Worm (Caenorhabditis elegans) whole organism, mixed stage, embryonic: ENCODE measurements around the gene F53C11.1.

Experiments used
- M03D4.4 ChIP-seq: sonication (generic microtip); optimal IDR thresholded peaks from 2 replicates; lab custom pipeline; 2017; ENCODE audit warnings: mild to moderate bottlenecking, missing genetic modification characterization, missing compliant biosample characterization
- bed-3 ChIP-seq: fragments of 200-800 bp; sonication (Bioruptor generic); optimal IDR thresholded peaks from 3 replicates; lab custom pipeline; 2018; ENCODE audit warnings: mild to moderate bottlenecking, missing genetic modification characterization, moderate library complexity, missing compliant biosample characterization
- blmp-1 ChIP-seq: fragments of 150-350 bp; optimal IDR thresholded peaks from 2 replicates; lab custom pipeline; 2014; ENCODE audit warnings: missing biosample characterization, missing genetic modification characterization
- ceh-39 ChIP-seq: fragments of 150-350 bp; optimal IDR thresholded peaks from 2 replicates; lab custom pipeline; 2014; ENCODE audit warnings: missing biosample characterization, missing genetic modification characterization
- ceh-43 ChIP-seq: fragments of 200-800 bp; sonication (Bioruptor generic); optimal IDR thresholded peaks from 2 replicates; lab custom pipeline; 2018; ENCODE audit warnings: mild to moderate bottlenecking, missing genetic modification characterization, moderate library complexity, missing compliant biosample characterization
- ceh-83 ChIP-seq: fragments of 200-800 bp; sonication (Bioruptor generic); optimal IDR thresholded peaks from 2 replicates; lab custom pipeline; 2018; ENCODE audit warnings: mild to moderate bottlenecking, missing genetic modification characterization, missing compliant biosample characterization
- ces-1 ChIP-seq: fragments of 150-350 bp; optimal IDR thresholded peaks from 2 replicates; lab custom pipeline; 2014; ENCODE audit warnings: missing biosample characterization, missing genetic modification reagents, missing genetic modification characterization
- cnd-1 ChIP-seq: fragments of 200-800 bp; sonication (Bioruptor generic); optimal IDR thresholded peaks from 2 replicates; lab custom pipeline; 2018; ENCODE audit warnings: mild to moderate bottlenecking, missing genetic modification characterization, missing compliant biosample characterization
- drap-1 ChIP-seq: fragments of 200-800 bp; sonication (Bioruptor generic); optimal IDR thresholded peaks from 3 replicates; lab custom pipeline; 2018; ENCODE audit warnings: mild to moderate bottlenecking, missing genetic modification characterization, missing compliant biosample characterization
- elt-1 ChIP-seq: sonication (generic microtip); optimal IDR thresholded peaks from 2 replicates; lab custom pipeline; 2017; ENCODE audit warnings: missing genetic modification characterization, mild to moderate bottlenecking, missing compliant biosample characterization, antibody characterized with exemption, moderate library complexity, borderline replicate concordance; ENCODE audit not compliant: insufficient read depth
- elt-3 ChIP-seq: fragments of 150-350 bp; optimal IDR thresholded peaks from 2 replicates; lab custom pipeline; 2014; ENCODE audit warnings: missing biosample characterization, missing genetic modification characterization
- flh-1 ChIP-seq: fragments of 200-800 bp; sonication (Bioruptor generic); optimal IDR thresholded peaks from 2 replicates; lab custom pipeline; 2018; ENCODE audit warnings: mild to moderate bottlenecking, missing genetic modification characterization, moderate library complexity, missing compliant biosample characterization
- ham-2 ChIP-seq: fragments of 200-800 bp; sonication (Bioruptor generic); optimal IDR thresholded peaks from 2 replicates; lab custom pipeline; 2018; ENCODE audit warnings: mild to moderate bottlenecking, missing genetic modification characterization, missing compliant biosample characterization
- hlh-1 ChIP-seq: fragments of 150-350 bp; optimal IDR thresholded peaks from 2 replicates; lab custom pipeline; 2014; ENCODE audit warnings: missing biosample characterization, missing genetic modification reagents, missing genetic modification characterization
- lin-13 ChIP-seq: fragments of 150-350 bp; optimal IDR thresholded peaks from 2 replicates; lab custom pipeline; 2014; ENCODE audit warnings: missing biosample characterization, missing genetic modification characterization
- lin-32 ChIP-seq: fragments of 200-800 bp; sonication (Bioruptor generic); optimal IDR thresholded peaks from 2 replicates; lab custom pipeline; 2018; ENCODE audit warnings: mild to moderate bottlenecking, missing genetic modification characterization, missing compliant biosample characterization
- lsy-2 ChIP-seq: fragments of 150-350 bp; optimal IDR thresholded peaks from 2 replicates; lab custom pipeline; 2014; ENCODE audit warnings: missing biosample characterization, missing genetic modification characterization
- mab-5 ChIP-seq: fragments of 150-350 bp; optimal IDR thresholded peaks from 2 replicates; lab custom pipeline; 2014; ENCODE audit warnings: missing biosample characterization, missing genetic modification characterization
- mep-1 ChIP-seq: fragments of 150-350 bp; optimal IDR thresholded peaks from 2 replicates; lab custom pipeline; 2017; ENCODE audit warnings: missing biosample characterization, missing genetic modification reagents, missing genetic modification characterization, inconsistent platforms
- mls-2 ChIP-seq: sonication (generic microtip); optimal IDR thresholded peaks from 2 replicates; lab custom pipeline; 2016; ENCODE audit warnings: mild to moderate bottlenecking, missing genetic modification characterization, moderate library complexity, missing compliant biosample characterization
- nhr-12 ChIP-seq: fragments of 150-350 bp; optimal IDR thresholded peaks from 2 replicates; lab custom pipeline; 2014; ENCODE audit warnings: missing biosample characterization, missing genetic modification characterization
- nhr-2 ChIP-seq: fragments of 150-350 bp; optimal IDR thresholded peaks from 2 replicates; lab custom pipeline; 2014; ENCODE audit warnings: missing biosample characterization, missing genetic modification characterization
- nhr-237 ChIP-seq: fragments of 150-350 bp; optimal IDR thresholded peaks from 2 replicates; lab custom pipeline; 2014; ENCODE audit warnings: missing biosample characterization, missing genetic modification characterization
- nhr-28 ChIP-seq: fragments of 150-350 bp; optimal IDR thresholded peaks from 2 replicates; lab custom pipeline; 2014; ENCODE audit warnings: missing biosample characterization, missing genetic modification characterization
- nhr-76 ChIP-seq: sonication (generic microtip); optimal IDR thresholded peaks from 2 replicates; lab custom pipeline; 2017; ENCODE audit warnings: missing biosample characterization, missing genetic modification characterization
- pha-4 ChIP-seq: fragments of 150-350 bp; optimal IDR thresholded peaks from 2 replicates; lab custom pipeline; 2018; ENCODE audit warnings: missing biosample characterization, missing genetic modification reagents, missing genetic modification characterization
- sem-2 ChIP-seq: fragments of 200-800 bp; sonication (Bioruptor generic); optimal IDR thresholded peaks from 2 replicates; lab custom pipeline; 2018; ENCODE audit warnings: mild to moderate bottlenecking, missing genetic modification characterization, missing compliant biosample characterization
- snpc-4 ChIP-seq: fragments of 150-350 bp; optimal IDR thresholded peaks from 2 replicates; lab custom pipeline; 2014; ENCODE audit warnings: missing biosample characterization, missing genetic modification characterization
- tbx-8 ChIP-seq: fragments of 200-800 bp; sonication (Bioruptor generic); optimal IDR thresholded peaks from 2 replicates; lab custom pipeline; 2018; ENCODE audit warnings: mild to moderate bottlenecking, missing genetic modification characterization, moderate library complexity, missing compliant biosample characterization
- unc-120 ChIP-seq: sonication (generic microtip); optimal IDR thresholded peaks from 2 replicates; lab custom pipeline; 2017; ENCODE audit warnings: missing genetic modification characterization, missing compliant biosample characterization; ENCODE audit not compliant: poor library complexity, severe bottlenecking
- unc-39 ChIP-seq: fragments of 150-350 bp; optimal IDR thresholded peaks from 2 replicates; lab custom pipeline; 2014; ENCODE audit warnings: missing biosample characterization, missing genetic modification characterization
- unc-62 ChIP-seq: fragments of 150-350 bp; optimal IDR thresholded peaks from 2 replicates; lab custom pipeline; 2014; ENCODE audit warnings: missing biosample characterization, missing genetic modification reagents, missing genetic modification characterization
- zip-8 ChIP-seq: fragments of 150-350 bp; optimal IDR thresholded peaks from 2 replicates; lab custom pipeline; 2014; ENCODE audit warnings: missing biosample characterization, missing genetic modification characterization
- ztf-11 ChIP-seq: fragments of 150-350 bp; optimal IDR thresholded peaks from 2 replicates; lab custom pipeline; 2014; ENCODE audit warnings: missing biosample characterization, missing genetic modification characterization

The F53C11.1 gene

DNA sequence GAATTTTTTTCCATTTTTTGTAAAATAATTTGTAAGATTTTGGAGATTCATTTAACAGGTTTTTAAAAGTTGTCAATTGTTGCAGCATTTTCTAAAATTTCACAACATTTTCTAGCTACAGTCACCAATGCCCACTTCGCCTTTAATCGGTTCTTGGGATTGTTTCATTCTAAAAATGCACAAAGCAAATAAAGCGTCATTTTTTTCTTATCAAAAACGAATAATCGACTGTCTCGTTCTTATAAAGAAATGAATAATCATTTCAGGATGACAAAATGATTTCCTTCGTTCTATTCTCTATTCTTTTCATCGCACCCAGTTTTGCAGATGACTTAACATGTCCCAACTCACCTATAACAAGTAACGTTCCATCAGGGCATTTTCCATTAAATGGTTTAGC, at the start of gene F53C11.1:
Gene F53C11.1 (plus strand): TSS at position 268 of the 400 bp plus-strand sequence.
- no peak for TF ChIP-seq nhr-76 (tag; lab: Kevin White, UChicago)
- no peak for TF ChIP-seq ceh-83 (GFP tag; lab: Kevin White, UChicago)
- TF ChIP-seq nhr-12: no peak
- no peak for TF ChIP-seq mab-5 (tag; lab: Kevin White, UChicago)
- no peak for TF ChIP-seq sem-2 (GFP tag; lab: Kevin White, UChicago)
- no peak for TF ChIP-seq unc-62 (GFP tag; lab: Kevin White, UChicago)
- TF ChIP-seq ceh-43: no peak
- no peak for TF ChIP-seq drap-1 (GFP tag; lab: Kevin White, UChicago)
- TF ChIP-seq ztf-11 (tag; lab: Kevin White, UChicago): no peak
- no peak for TF ChIP-seq lin-13 (tag; lab: Kevin White, UChicago)
- no peak for TF ChIP-seq ces-1 (GFP tag; lab: Kevin White, UChicago)
- no peak for TF ChIP-seq cnd-1 (tag; lab: Kevin White, UChicago)
- TF ChIP-seq zip-8 (tag; lab: Kevin White, UChicago): no peak
- TF ChIP-seq tbx-8 (GFP tag; lab: Kevin White, UChicago): no peak
- no peak for TF ChIP-seq ceh-39 (tag; lab: Kevin White, UChicago)
- TF ChIP-seq mep-1 (tag; lab: Kevin White, UChicago): no peak
- TF ChIP-seq, all 35 proteins: peak for 0

- TF ChIP-seq tbx-8 (GFP tag; lab: Kevin White, UChicago) (no peak), nhr-2 (tag; lab: Kevin White, UChicago) (no peak), ham-2 (GFP tag; lab: Kevin White, UChicago) (no peak), nhr-28 (no peak), M03D4.4 (no peak), pha-4 (tag; lab: Kevin White, UChicago) (no peak), lsy-2 (tag; lab: Kevin White, UChicago) (no peak)
Measured at ce11 chrV:13730762-13731161, 44.8 kb upstream of the F53C11.1 start, which contains the start of gene dct-17. Gene dct-17, minus strand, starts transcription at chrV:13730784.

- no peak for TF ChIP-seq M03D4.4
- no peak for TF ChIP-seq blmp-1 (tag; lab: Kevin White, UChicago)
- TF ChIP-seq elt-3 (tag; lab: Kevin White, UChicago): no peak
- no peak for TF ChIP-seq mls-2 (tag; lab: Kevin White, UChicago)
- no peak for TF ChIP-seq flh-1 (GFP tag; lab: Kevin White, UChicago)
- TF ChIP-seq nhr-76 (tag; lab: Kevin White, UChicago): no peak
- TF ChIP-seq unc-39 (tag; lab: Kevin White, UChicago): no peak
- TF ChIP-seq lin-32: no peak
- no peak for TF ChIP-seq drap-1 (GFP tag; lab: Kevin White, UChicago)
- TF ChIP-seq ztf-11 (tag; lab: Kevin White, UChicago): no peak
- no peak for TF ChIP-seq unc-62 (GFP tag; lab: Kevin White, UChicago)
- no peak for TF ChIP-seq sem-2 (GFP tag; lab: Kevin White, UChicago)
- TF ChIP-seq nhr-237: no peak
- no peak for TF ChIP-seq ceh-39 (tag; lab: Kevin White, UChicago)
- TF ChIP-seq hlh-1 (tag; lab: Kevin White, UChicago): no peak
Measured at ce11 chrV:13736147-13736546, 39.4 kb upstream of the F53C11.1 start, which contains the start of gene F35E12.6. Gene F35E12.6, minus strand, starts transcription at chrV:13736247.

ce11 chrV:13738374-13738773, 37.2 kb upstream of the F53C11.1 start, which contains the start of gene irg-5:
Gene irg-5, minus strand, starts transcription at chrV:13738474.
- TF ChIP-seq ceh-43 (no peak), hlh-1 (tag; lab: Kevin White, UChicago) (no peak), bed-3 (GFP tag; lab: Kevin White, UChicago) (no peak), nhr-2 (tag; lab: Kevin White, UChicago) (no peak), nhr-28 (no peak), sem-2 (GFP tag; lab: Kevin White, UChicago) (no peak), elt-1 (tag; lab: Kevin White, UChicago) (no peak), flh-1 (GFP tag; lab: Kevin White, UChicago) (no peak), lsy-2 (tag; lab: Kevin White, UChicago) (no peak), nhr-12 (no peak), unc-120 (no peak), snpc-4 (tag; lab: Kevin White, UChicago) (no peak), mab-5 (tag; lab: Kevin White, UChicago) (no peak), ham-2 (GFP tag; lab: Kevin White, UChicago) (no peak), zip-8 (tag; lab: Kevin White, UChicago) (no peak), nhr-237 (no peak), ceh-83 (GFP tag; lab: Kevin White, UChicago) (no peak), mep-1 (tag; lab: Kevin White, UChicago) (no peak), cnd-1 (tag; lab: Kevin White, UChicago) (no peak)
